Fruit fly (Drosophila melanogaster): Measurements from ENCODE around the gene CG45066.

CG45066 gene

dm6 chr3L:3111127-3111526, at the start of gene CG45066:
Gene CG45066 (minus strand): TSS chr3L:3111227.
- TF ChIP-seq noc (tag; optimal IDR thresholded peaks at IDR 0.05): no peak

DNA sequence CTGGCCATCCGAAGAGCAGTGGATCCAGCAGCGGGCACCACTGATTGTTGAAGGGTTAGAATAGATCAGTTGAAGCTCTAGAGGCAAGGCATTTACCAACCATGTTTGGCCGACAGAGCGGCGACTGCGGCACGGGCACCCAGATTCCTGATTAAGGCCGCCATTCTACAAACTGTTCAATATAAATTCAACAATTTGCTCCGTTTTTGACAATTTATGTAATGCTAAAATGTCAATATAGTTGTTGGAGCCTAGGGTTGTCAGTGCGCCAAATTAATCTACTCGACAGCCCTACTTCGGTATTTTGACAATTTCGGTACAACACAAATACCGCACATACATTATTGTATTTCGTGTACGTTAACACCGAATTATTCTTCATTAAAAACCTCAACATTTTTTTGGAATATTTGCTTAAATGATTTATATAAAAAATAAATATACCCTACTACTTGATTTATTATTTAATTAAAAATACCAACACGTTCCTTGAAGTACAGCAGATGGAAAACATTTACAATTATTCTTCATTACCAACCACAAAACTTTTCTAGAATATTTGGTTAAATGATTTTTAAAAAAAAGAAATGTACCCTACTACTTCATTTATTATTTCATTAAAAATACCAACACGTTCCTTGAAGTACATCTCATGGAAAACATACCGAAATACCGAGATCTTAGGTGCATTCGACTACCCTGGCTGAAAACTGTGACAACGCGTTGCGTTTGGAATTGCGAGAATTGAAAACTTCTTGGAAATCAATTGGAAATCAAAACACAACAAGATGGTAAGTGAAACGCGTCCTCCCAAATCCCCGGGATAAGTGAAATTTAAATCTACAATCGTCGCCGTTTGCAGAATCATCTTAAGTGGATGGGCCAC, 48.5 kb upstream of the CG45066 start, which contains the start of the genes ND-30 and CG15812:
Gene ND-30, minus strand, starts transcription at position 270 of the 886 bp plus-strand sequence.
Gene CG15812, plus strand, starts transcription at position 683 of the 886 bp plus-strand sequence.
- no peak for TF ChIP-seq noc (tag; optimal IDR thresholded peaks at IDR 0.05)

DNA sequence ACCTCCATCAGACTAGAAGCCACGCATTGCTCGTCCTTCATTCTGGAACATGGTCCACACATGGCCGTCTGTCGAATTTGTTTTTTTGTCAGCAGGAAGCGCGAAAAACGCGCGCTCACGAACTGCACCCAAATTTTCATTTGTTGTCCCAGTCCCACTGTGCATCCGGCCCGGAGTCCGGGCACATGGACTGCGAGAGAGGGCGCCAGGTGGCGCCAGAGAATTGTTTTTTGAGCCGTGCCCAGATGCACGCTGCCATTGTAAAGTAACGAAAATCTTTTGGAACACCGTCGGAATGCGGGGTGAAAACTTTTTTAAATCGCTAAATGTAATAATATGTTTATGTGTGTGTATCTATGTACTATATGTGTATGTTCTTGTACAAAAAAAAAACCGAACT, 46.6 kb upstream of the CG45066 start:
- TF ChIP-seq noc (tag; optimal IDR thresholded peaks at IDR 0.05): no peak

dm6 chr3L:3150376-3150775, 39.3 kb upstream of the CG45066 start:
- TF ChIP-seq noc (tag; optimal IDR thresholded peaks at IDR 0.05): no peak

DNA sequence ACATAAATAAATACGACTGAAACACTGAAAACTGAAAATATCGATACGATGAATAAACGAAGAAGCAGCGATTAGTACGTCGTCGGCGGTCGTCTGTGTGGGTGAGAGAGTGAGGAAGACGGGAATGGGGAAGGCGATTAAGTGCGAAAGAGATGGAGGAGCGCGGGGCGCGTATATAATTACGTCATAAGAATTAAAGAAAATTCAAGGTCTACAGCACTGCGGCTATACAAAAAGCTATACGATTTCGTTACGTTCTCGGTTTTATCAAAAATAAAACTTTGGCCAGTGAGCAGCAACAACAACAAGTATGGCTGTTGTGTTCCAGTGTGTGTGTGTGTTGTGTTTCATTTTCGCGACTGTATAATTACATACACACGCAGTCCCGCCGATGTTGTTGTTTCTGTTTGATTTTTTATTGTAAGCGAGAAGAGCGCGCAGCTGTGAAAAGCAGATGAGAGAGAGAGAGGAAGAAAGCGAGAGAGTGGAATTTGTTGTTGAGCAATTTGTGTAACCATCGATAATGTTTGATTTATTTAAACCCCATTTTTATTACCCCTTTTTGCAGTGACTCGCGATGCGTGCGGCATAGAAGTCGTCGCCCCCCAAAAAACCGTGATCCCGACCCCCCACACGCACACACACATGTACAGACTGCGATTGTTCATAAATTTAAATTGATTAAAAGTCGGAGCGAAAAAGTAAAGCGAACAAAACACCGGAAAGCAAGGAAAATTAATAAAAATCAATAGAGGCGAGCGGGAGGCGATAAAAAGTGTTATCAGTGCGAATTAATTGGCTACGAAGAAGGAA, 38.2 kb upstream of the CG45066 start:
- TF ChIP-seq noc (tag; optimal IDR thresholded peaks at IDR 0.05): peak; percentile 60

dm6 chr3L:3148125-3149059, 37.4 kb upstream of the CG45066 start, which contains the start of the genes Usp5 and BtbVII:
Gene Usp5 (minus strand): TSS chr3L:3148358.
Gene BtbVII (plus strand): TSS chr3L:3148646.
- TF ChIP-seq noc (tag; optimal IDR thresholded peaks at IDR 0.05): peak; percentile 37

- TF ChIP-seq noc (tag; optimal IDR thresholded peaks at IDR 0.05): no peak
Measured at dm6 chr3L:3143383-3143962, 32.4 kb upstream of the CG45066 start, which contains the start of the genes CG11537 and Alg2. Gene CG11537 (minus strand): TSS chr3L:3143457. Gene Alg2 (plus strand): TSS chr3L:3143808.

DNA sequence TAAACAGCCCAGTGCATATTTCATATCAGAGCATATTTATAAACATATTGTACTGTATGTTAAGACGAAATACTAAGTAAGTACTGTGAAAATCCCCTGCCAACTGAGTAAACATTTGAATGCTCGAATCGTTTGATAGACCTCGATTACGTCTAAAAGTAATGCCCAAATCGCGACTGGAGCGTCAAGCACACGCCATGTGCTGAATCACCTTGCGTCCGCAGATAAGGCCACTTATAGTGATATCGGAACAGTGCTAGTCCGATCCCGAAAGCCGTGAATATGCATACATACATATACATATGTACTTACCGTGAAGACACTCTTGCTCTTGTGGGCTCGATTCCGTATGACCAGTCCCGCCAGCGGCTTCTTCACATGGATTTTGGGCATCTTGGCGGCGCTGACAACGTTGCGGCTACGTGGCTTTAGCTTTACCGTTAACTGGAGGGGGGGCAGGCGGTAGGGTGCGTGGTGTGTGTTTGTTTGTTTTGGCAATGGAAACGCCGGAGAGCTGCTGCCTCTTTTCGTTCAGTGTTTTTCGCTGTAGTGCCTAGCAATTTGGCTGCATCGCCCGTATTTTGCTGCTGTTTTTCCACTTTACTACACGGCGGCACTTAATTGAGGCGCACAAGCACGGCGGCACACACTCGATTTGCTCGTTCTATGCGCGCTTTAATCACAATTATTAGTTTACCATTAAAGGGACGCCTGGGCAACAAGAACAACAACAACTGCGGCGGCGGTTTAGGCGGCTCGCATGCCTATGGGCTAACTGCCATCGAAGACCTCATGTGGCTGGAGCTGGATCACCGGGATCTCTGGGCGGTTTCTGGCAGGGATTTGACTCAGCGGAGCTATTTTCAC, 31.7 kb upstream of the CG45066 start:
- no peak for TF ChIP-seq noc (tag; optimal IDR thresholded peaks at IDR 0.05)

DNA sequence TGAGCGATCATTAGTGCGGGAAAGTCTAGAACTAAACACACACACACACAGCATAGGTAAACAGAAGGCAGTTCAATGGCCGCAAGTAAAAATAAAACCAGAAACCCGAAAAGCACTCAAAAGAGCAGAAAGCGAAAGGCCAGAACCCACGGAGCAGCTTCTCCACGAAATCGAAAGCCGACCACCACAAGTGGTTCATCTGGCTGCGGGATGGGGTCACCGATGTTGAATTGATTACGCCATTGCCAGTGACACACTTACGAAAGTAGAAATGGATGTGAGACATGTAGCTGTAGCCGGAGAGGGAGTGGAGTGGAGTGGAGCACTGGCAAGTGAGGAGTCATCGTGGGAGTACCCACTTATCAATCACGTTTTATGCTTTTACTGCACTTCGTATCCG, 30.4 kb upstream of the CG45066 start:
- no peak for TF ChIP-seq noc (tag; optimal IDR thresholded peaks at IDR 0.05)

DNA sequence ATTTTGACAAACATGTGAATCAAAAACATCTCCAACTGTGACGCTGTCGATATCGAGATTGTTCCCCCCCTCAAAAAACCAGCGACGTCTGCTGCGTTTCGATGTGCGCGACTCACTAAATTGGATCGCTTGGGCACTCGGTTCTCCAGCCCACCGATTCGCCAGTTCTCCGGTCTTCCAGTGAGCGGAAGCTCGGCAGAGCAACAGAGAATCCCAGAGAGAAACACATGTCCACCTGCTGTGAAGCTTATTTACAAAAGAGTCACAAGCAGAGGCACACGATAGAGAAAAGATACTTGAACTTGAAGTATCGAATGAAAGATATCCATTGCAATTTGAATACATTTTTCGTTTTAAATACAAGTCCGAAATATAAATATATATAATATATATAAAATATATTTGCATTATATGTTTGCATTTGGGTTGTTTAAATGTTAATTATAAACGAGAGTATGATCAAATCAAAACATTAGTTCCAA, 23.1 kb upstream of the CG45066 start:
- TF ChIP-seq noc (tag; optimal IDR thresholded peaks at IDR 0.05): peak; percentile 11

DNA sequence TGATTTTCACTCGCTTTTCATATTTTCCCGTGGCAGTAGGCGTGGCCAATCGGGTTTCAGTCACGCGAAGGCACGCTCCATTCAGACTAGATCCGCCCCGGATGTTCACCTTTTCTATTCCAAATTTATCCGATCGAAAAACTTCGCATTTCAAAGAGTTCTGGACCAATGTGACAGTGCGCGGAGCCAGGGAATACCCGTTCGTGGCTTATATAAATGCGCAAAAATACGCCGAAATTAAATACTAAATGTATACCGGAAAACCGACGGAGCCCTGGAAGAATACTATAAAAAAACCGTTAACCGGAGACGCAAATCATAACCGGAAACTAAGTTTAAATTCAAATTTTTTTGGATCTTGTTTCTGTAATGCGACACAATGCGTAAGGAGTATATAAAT, 16.5 kb upstream of the CG45066 start, which contains the start of gene promL:
Gene promL, minus strand, starts transcription at position 181 of the 400 bp plus-strand sequence.
- no peak for TF ChIP-seq noc (tag; optimal IDR thresholded peaks at IDR 0.05)

dm6 chr3L:3126478-3126877, 15.5 kb upstream of the CG45066 start:
- no peak for TF ChIP-seq noc (tag; optimal IDR thresholded peaks at IDR 0.05)

dm6 chr3L:3125649-3126130, 14.7 kb upstream of the CG45066 start:
- TF ChIP-seq noc (tag; optimal IDR thresholded peaks at IDR 0.05): no peak

All from whole organism, larva.